Fruit fly (Drosophila melanogaster) whole organism: ENCODE data around the gene slmb.

Experiments
- CG8478 ChIP-seq: fragments of >200 bp; optimal IDR thresholded peaks from 2 replicates; lab custom pipeline; 2018; ENCODE audit warnings: inconsistent platforms
- Dll ChIP-seq: fragments of >200 bp; optimal IDR thresholded peaks from 2 replicates; lab custom pipeline; 2017
- EcR ChIP-seq, 2 experiments: fragments of >200 bp; optimal IDR thresholded peaks; 2 replicates each; lab custom pipeline; 2017; ENCODE audit warnings: missing biosample characterization in 2 of 2, missing genetic modification characterization in 2 of 2, missing genetic modification reagents in 2 of 2
- pan ChIP-seq: fragments of >200 bp; optimal IDR thresholded peaks from 2 replicates; lab custom pipeline; 2017
- psq ChIP-seq: fragments of >200 bp; optimal IDR thresholded peaks from 2 replicates; lab custom pipeline; 2017
- usp ChIP-seq: fragments of >200 bp; optimal IDR thresholded peaks from 2 replicates; lab custom pipeline; 2017; ENCODE audit warnings: missing biosample characterization, missing genetic modification characterization, mixed read lengths

The slmb gene

DNA sequence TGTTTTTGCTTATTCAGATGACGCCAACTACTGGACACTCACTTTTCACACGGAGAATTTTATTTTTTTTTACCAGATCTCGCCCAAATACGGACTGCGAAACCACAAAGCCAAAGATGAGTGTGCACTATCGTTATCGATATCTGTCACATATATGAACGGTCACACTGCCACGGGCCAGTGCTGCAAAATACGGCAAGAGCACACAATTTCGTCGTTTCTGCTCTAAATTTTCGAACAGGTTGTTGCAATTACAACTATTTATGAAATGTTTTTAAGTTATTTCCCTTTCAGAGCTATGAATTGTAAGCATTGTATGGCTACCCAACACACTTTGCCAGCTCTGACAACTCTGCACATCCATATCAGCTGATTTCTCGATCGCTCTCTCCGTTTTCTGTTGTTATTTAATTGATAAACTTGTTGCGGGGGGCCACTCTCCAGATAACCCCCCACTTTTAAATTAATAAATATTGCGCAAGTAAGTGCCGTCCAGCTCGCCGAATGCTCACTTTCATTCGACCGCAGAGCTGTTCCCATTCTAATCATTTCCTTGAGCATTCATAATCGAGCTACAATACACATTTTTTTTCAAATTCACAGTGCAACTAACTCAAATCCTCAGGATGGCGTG is at the start of gene slmb, which contains the start of gene CG5793:
Gene slmb, minus strand, starts transcription at position 134 of the 634 bp plus-strand sequence.
Gene CG5793, plus strand, starts transcription at position 222 of the 634 bp plus-strand sequence.
- TF ChIP-seq EcR (GFP tag; optimal IDR thresholded peaks at IDR 0.05; lab: Kevin White, UChicago) = no peak
- TF ChIP-seq psq = no peak
- no peak for TF ChIP-seq usp (GFP tag; lab: Kevin White, UChicago)
- no peak for TF ChIP-seq pan (lab: Kevin White, UChicago)
- TF ChIP-seq CG8478 (lab: Kevin White, UChicago) = no peak
- no peak for TF ChIP-seq Dll (lab: Kevin White, UChicago)

- TF ChIP-seq Dll (lab: Kevin White, UChicago) (no peak), usp (GFP tag; lab: Kevin White, UChicago) (no peak), psq (no peak), pan (lab: Kevin White, UChicago) (no peak), CG8478 (lab: Kevin White, UChicago) (no peak), EcR (GFP tag; optimal IDR thresholded peaks at IDR 0.05; lab: Kevin White, UChicago) (no peak)
These were observed 49.4 kb upstream of the slmb start for dm6 chr3R:21176663-21177145.

- no peak for TF ChIP-seq Dll (lab: Kevin White, UChicago)
- no peak for TF ChIP-seq usp (GFP tag; lab: Kevin White, UChicago)
- no peak for TF ChIP-seq CG8478 (lab: Kevin White, UChicago)
- no peak for TF ChIP-seq psq
- TF ChIP-seq pan (lab: Kevin White, UChicago) = no peak
- no peak for TF ChIP-seq EcR (GFP tag; optimal IDR thresholded peaks at IDR 0.05; lab: Kevin White, UChicago)
These were observed 42.4 kb upstream of the slmb start for dm6 chr3R:21169525-21170149.

DNA sequence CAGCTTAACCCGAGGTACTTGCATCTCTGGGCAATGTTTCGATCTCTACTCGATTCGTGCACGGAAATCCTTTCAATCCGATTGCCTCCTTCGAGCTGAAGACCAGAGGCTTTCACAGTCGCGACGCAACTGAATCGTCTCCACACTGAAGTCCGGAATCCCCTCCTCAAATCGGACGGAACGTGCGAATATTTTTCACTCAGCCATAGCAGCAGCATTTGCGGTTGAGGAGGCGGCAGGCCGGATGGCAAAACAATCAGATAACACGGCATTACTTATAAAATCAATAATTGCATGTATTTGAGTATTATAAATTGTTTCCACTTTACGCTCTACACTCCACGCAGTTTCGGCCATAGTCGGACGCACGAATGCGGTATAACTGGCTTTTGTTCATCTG is 40.8 kb upstream of the slmb start, which contains the start of gene Snmp1:
Gene Snmp1, minus strand, starts transcription at position 101 of the 400 bp plus-strand sequence.
- no peak for TF ChIP-seq psq
- TF ChIP-seq EcR (GFP tag; optimal IDR thresholded peaks at IDR 0.05; lab: Kevin White, UChicago) = no peak
- TF ChIP-seq pan (lab: Kevin White, UChicago) = no peak
- TF ChIP-seq CG8478 (lab: Kevin White, UChicago) = no peak
- TF ChIP-seq Dll (lab: Kevin White, UChicago) = no peak
- no peak for TF ChIP-seq usp (GFP tag; lab: Kevin White, UChicago)

- TF ChIP-seq pan (lab: Kevin White, UChicago) (no peak), usp (GFP tag; lab: Kevin White, UChicago) (no peak), CG8478 (lab: Kevin White, UChicago) (no peak), Dll (lab: Kevin White, UChicago) (no peak), EcR (GFP tag; optimal IDR thresholded peaks at IDR 0.05; lab: Kevin White, UChicago) (no peak), psq (no peak)
These were observed 36.1 kb upstream of the slmb start, which contains the start of gene CG5810 for dm6 chr3R:21163318-21163828. Gene CG5810, plus strand, starts transcription at chr3R:21163778.

- no peak for TF ChIP-seq pan (lab: Kevin White, UChicago)
- no peak for TF ChIP-seq Dll (lab: Kevin White, UChicago)
- TF ChIP-seq EcR (GFP tag; optimal IDR thresholded peaks at IDR 0.05; lab: Kevin White, UChicago) = no peak
- TF ChIP-seq psq = no peak
- TF ChIP-seq CG8478 (lab: Kevin White, UChicago) = no peak
- no peak for TF ChIP-seq usp (GFP tag; lab: Kevin White, UChicago)
These were observed 34.3 kb upstream of the slmb start for dm6 chr3R:21161620-21162029.

- TF ChIP-seq pan (lab: Kevin White, UChicago) (no peak), Dll (lab: Kevin White, UChicago) (no peak), CG8478 (lab: Kevin White, UChicago) (no peak), psq (no peak), usp (GFP tag; lab: Kevin White, UChicago) (no peak), EcR (GFP tag; optimal IDR thresholded peaks at IDR 0.05; lab: Kevin White, UChicago) (no peak)
These were observed 33.8 kb upstream of the slmb start, which contains the start of gene cDIP for dm6 chr3R:21161042-21161532. Gene cDIP, minus strand, starts transcription at chr3R:21161092.

DNA sequence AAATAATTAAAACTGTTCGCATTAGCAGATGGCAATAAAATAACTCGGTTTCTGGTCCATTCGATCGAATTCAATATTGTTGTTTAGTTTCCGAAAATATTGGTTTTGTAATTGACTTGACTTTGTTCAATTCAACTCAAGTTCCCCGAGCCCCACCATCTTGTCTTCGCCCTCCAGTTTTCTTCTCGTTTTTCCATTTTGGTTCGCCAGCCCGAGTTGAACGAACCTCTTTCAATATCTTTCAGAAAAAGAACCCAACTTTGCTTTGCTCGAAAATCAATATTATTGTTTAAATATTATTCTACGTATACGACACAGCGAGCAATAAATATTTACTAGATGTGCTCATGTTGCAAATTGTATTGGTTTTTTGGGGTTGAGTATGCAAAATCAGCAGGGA is 31.4 kb upstream of the slmb start:
- TF ChIP-seq EcR (GFP tag; optimal IDR thresholded peaks at IDR 0.05; lab: Kevin White, UChicago) (no peak), psq (no peak), CG8478 (lab: Kevin White, UChicago) (no peak), pan (lab: Kevin White, UChicago) (no peak), usp (GFP tag; lab: Kevin White, UChicago) (no peak), Dll (lab: Kevin White, UChicago) (no peak)

DNA sequence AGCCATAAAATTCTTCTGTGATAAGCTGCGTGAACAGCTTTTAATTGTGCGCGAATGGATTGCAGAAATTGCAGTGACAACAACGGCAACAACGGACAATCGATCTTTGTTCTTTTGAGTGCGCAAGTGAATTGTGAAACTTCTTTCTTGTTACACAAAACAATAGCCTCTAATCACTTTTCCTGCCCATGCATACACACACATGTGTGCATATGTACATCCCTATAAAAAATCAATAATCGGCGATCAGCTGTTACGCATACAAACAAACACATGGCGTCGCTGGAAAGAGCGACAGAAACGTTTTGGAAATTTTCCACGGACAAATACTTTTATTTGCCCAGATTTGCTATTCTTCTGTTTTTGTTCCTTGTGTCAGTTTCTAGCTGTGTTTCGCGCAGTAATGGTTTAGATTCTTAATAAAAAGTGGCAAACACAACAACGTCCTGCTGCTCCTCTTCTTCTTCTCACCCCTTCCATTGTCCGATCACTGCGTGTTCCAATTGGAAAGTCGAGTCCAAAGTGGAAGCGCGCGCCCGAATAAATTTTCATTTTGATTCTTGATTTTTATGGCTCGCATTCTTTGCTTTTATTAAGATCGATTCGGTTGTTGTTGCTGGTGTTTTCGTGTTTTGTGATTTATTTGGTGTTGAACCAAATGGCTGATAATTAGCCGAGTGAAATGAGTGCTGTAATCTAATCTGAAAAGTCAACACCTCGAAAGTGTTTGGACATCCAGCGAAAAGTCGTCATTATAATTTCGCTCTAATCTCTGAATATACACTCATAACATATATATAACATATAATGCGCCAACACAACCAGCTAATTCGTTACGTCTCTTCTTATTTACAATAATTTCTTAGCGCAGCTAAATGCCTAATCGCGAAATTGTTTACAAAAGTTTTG is 29.5 kb upstream of the slmb start:
- TF ChIP-seq psq = no peak
- TF ChIP-seq pan (lab: Kevin White, UChicago) = no peak
- TF ChIP-seq usp (GFP tag; lab: Kevin White, UChicago) = no peak
- no peak for TF ChIP-seq CG8478 (lab: Kevin White, UChicago)
- no peak for TF ChIP-seq EcR (GFP tag; optimal IDR thresholded peaks at IDR 0.05; lab: Kevin White, UChicago)
- TF ChIP-seq Dll (lab: Kevin White, UChicago) = no peak

- TF ChIP-seq usp (GFP tag; lab: Kevin White, UChicago) (no peak), Dll (lab: Kevin White, UChicago) (no peak), CG8478 (lab: Kevin White, UChicago) (no peak), pan (lab: Kevin White, UChicago) (no peak), EcR (GFP tag; optimal IDR thresholded peaks at IDR 0.05; lab: Kevin White, UChicago) (no peak), psq (no peak)
These were observed 28.7 kb upstream of the slmb start for dm6 chr3R:21155931-21156488.
